Worm (Caenorhabditis elegans) whole organism, L3 larva: ENCODE results near the gene F13E9.12.

Experiments used
- ZK546.5 ChIP-seq: sonication (generic microtip); optimal IDR thresholded peaks from 2 replicates; lab custom pipeline; 2017; ENCODE audit warnings: missing biosample characterization, missing genetic modification characterization
- aly-2 ChIP-seq: fragments of 150-350 bp; optimal IDR thresholded peaks from 2 replicates; lab custom pipeline; 2014; ENCODE audit warnings: missing biosample characterization, missing genetic modification characterization
- ama-1 ChIP-seq: fragments of 150-350 bp; optimal IDR thresholded peaks from 2 replicates; lab custom pipeline; 2018
- ceh-16 ChIP-seq: sonication (generic microtip); optimal IDR thresholded peaks from 2 replicates; lab custom pipeline; 2017; ENCODE audit warnings: missing biosample characterization, missing genetic modification characterization
- ceh-28 ChIP-seq: fragments of 150-350 bp; optimal IDR thresholded peaks from 2 replicates; lab custom pipeline; 2014; ENCODE audit warnings: missing biosample characterization, missing genetic modification reagents, missing genetic modification characterization
- ceh-82 ChIP-seq: fragments of 150-350 bp; optimal IDR thresholded peaks from 2 replicates; lab custom pipeline; 2014; ENCODE audit warnings: missing biosample characterization, missing genetic modification characterization
- daf-12 ChIP-seq: fragments of 150-350 bp; optimal IDR thresholded peaks from 2 replicates; lab custom pipeline; 2014; ENCODE audit warnings: missing biosample characterization, missing genetic modification reagents, missing genetic modification characterization
- egl-27 ChIP-seq: sonication (generic microtip); optimal IDR thresholded peaks from 4 replicates; lab custom pipeline; 2017; ENCODE audit warnings: missing biosample characterization, missing genetic modification reagents, missing genetic modification characterization
- egl-5 ChIP-seq: fragments of 150-350 bp; optimal IDR thresholded peaks from 2 replicates; lab custom pipeline; 2017; ENCODE audit warnings: missing biosample characterization, missing genetic modification reagents, missing genetic modification characterization, inconsistent platforms
- elt-1 ChIP-seq: fragments of 150-350 bp; optimal IDR thresholded peaks from 2 replicates; lab custom pipeline; 2014; ENCODE audit warnings: missing biosample characterization, missing genetic modification characterization
- elt-2 ChIP-seq: sonication (generic microtip); optimal IDR thresholded peaks from 2 replicates; lab custom pipeline; 2016; ENCODE audit warnings: missing genetic modification reagents, mild to moderate bottlenecking, missing genetic modification characterization, missing compliant biosample characterization
- eor-1 ChIP-seq, 2 experiments: fragments of 150-350 bp; optimal IDR thresholded peaks; 2 replicates each; lab custom pipeline; 2014 to 2018; ENCODE audit warnings: missing biosample characterization in 2 of 2, missing genetic modification characterization in 2 of 2
- fkh-2 ChIP-seq: fragments of 150-350 bp; optimal IDR thresholded peaks from 2 replicates; lab custom pipeline; 2014; ENCODE audit warnings: missing biosample characterization, missing genetic modification reagents, missing genetic modification characterization
- fos-1 ChIP-seq: fragments of 150-350 bp; optimal IDR thresholded peaks from 2 replicates; lab custom pipeline; 2014; ENCODE audit warnings: missing biosample characterization, missing genetic modification characterization
- hmg-11 ChIP-seq: sonication (generic microtip); optimal IDR thresholded peaks from 2 replicates; lab custom pipeline; 2016; ENCODE audit warnings: missing genetic modification characterization, missing compliant biosample characterization
- jun-1 ChIP-seq: fragments of 150-350 bp; optimal IDR thresholded peaks from 2 replicates; lab custom pipeline; 2014; ENCODE audit warnings: missing biosample characterization, missing genetic modification reagents, missing genetic modification characterization
- lin-15B ChIP-seq: fragments of 150-350 bp; optimal IDR thresholded peaks from 2 replicates; lab custom pipeline; 2014; ENCODE audit warnings: missing biosample characterization, missing genetic modification characterization
- lin-39 ChIP-seq: fragments of 150-350 bp; optimal IDR thresholded peaks from 2 replicates; lab custom pipeline; 2018; ENCODE audit warnings: missing biosample characterization, missing genetic modification reagents, missing genetic modification characterization
- lsy-12 ChIP-seq: sonication (generic microtip); optimal IDR thresholded peaks from 2 replicates; lab custom pipeline; 2016; ENCODE audit warnings: mild to moderate bottlenecking, missing genetic modification characterization, missing compliant biosample characterization
- mdl-1 ChIP-seq: fragments of 150-350 bp; optimal IDR thresholded peaks from 2 replicates; lab custom pipeline; 2014; ENCODE audit warnings: missing biosample characterization, missing genetic modification characterization
- nfya-1 ChIP-seq: sonication (generic microtip); optimal IDR thresholded peaks from 2 replicates; lab custom pipeline; 2017; ENCODE audit warnings: missing genetic modification characterization, mild to moderate bottlenecking, missing compliant biosample characterization, antibody characterized with exemption, moderate library complexity; ENCODE audit not compliant: insufficient read depth
- nhr-12 ChIP-seq: fragments of 150-350 bp; optimal IDR thresholded peaks from 2 replicates; lab custom pipeline; 2014; ENCODE audit warnings: missing biosample characterization, missing genetic modification characterization
- nhr-23 ChIP-seq: fragments of 150-350 bp; optimal IDR thresholded peaks from 2 replicates; lab custom pipeline; 2014; ENCODE audit warnings: missing biosample characterization, missing genetic modification reagents, missing genetic modification characterization
- nhr-237 ChIP-seq: fragments of 150-350 bp; optimal IDR thresholded peaks from 2 replicates; lab custom pipeline; 2014; ENCODE audit warnings: missing biosample characterization, missing genetic modification characterization
- nhr-25 ChIP-seq: sonication (generic microtip); optimal IDR thresholded peaks from 2 replicates; lab custom pipeline; 2017; ENCODE audit warnings: missing biosample characterization, missing genetic modification characterization
- nhr-43 ChIP-seq: sonication (generic microtip); optimal IDR thresholded peaks from 2 replicates; lab custom pipeline; 2016; ENCODE audit warnings: mild to moderate bottlenecking, missing genetic modification characterization, missing compliant biosample characterization; ENCODE audit not compliant: poor library complexity, severe bottlenecking
- nhr-67 ChIP-seq: fragments of 150-350 bp; optimal IDR thresholded peaks from 2 replicates; lab custom pipeline; 2014; ENCODE audit warnings: missing biosample characterization, missing genetic modification characterization
- nhr-77 ChIP-seq: fragments of 150-350 bp; optimal IDR thresholded peaks from 2 replicates; lab custom pipeline; 2014; ENCODE audit warnings: missing biosample characterization, missing genetic modification characterization
- pha-4 ChIP-seq: fragments of 150-350 bp; optimal IDR thresholded peaks from 2 replicates; lab custom pipeline; 2014; ENCODE audit warnings: missing biosample characterization, missing genetic modification reagents, missing genetic modification characterization
- sea-2 ChIP-seq: fragments of 150-350 bp; sonication (generic microtip); optimal IDR thresholded peaks from 4 replicates; lab custom pipeline; 2014; ENCODE audit warnings: missing biosample characterization, missing genetic modification reagents, missing genetic modification characterization
- skn-1 ChIP-seq: fragments of 150-350 bp; optimal IDR thresholded peaks from 2 replicates; lab custom pipeline; 2014; ENCODE audit warnings: missing biosample characterization, missing genetic modification characterization
- snpc-4 ChIP-seq: fragments of 150-350 bp; optimal IDR thresholded peaks from 2 replicates; lab custom pipeline; 2014; ENCODE audit warnings: missing biosample characterization, missing genetic modification characterization
- tbx-2 ChIP-seq: sonication (generic microtip); optimal IDR thresholded peaks from 2 replicates; lab custom pipeline; 2016; ENCODE audit warnings: mild to moderate bottlenecking, missing genetic modification characterization, missing compliant biosample characterization
- unc-39 ChIP-seq: sonication (generic microtip); optimal IDR thresholded peaks from 4 replicates; lab custom pipeline; 2017; ENCODE audit warnings: missing biosample characterization, missing genetic modification characterization
- unc-62 ChIP-seq: fragments of 150-350 bp; sonication (generic microtip); optimal IDR thresholded peaks from 4 replicates; lab custom pipeline; 2014; ENCODE audit warnings: missing biosample characterization, missing genetic modification reagents, missing genetic modification characterization
- zag-1 ChIP-seq: fragments of 150-350 bp; optimal IDR thresholded peaks from 2 replicates; lab custom pipeline; 2014; ENCODE audit warnings: missing biosample characterization, missing genetic modification characterization
- ztf-11 ChIP-seq: fragments of 150-350 bp; optimal IDR thresholded peaks from 2 replicates; lab custom pipeline; 2014; ENCODE audit warnings: missing biosample characterization, missing genetic modification characterization
- ztf-4 ChIP-seq: fragments of 150-350 bp; optimal IDR thresholded peaks from 2 replicates; lab custom pipeline; 2014; ENCODE audit warnings: missing biosample characterization, missing genetic modification characterization

Gene F13E9.12

ce11 chrIV:10842705-10843364 is 31.6 kb downstream of the F13E9.12 start, which contains the start of gene T11G6.5:
Gene T11G6.5, minus strand, starts transcription at chrIV:10842755.
- peak; percentile 66 for TF ChIP-seq pha-4
- no peak for TF ChIP-seq nhr-237 (tag; lab: Kevin White, UChicago)
- no peak for TF ChIP-seq jun-1 (tag; lab: Kevin White, UChicago)
- no peak for TF ChIP-seq ceh-82
- no peak for TF ChIP-seq nhr-23 (tag; lab: Kevin White, UChicago)
- peak; percentile 3 for TF ChIP-seq elt-2 (tag; lab: Kevin White, UChicago)
- TF ChIP-seq nhr-12, result no peak
- no peak for TF ChIP-seq mdl-1 (tag; lab: Kevin White, UChicago)
- peak; percentile 67 for TF ChIP-seq nfya-1 (tag; lab: Kevin White, UChicago)
- peak; percentile 33 for TF ChIP-seq lin-15B (tag; lab: Kevin White, UChicago)
- no peak for TF ChIP-seq ceh-28 (tag; lab: Kevin White, UChicago)
- no peak for TF ChIP-seq sea-2
- TF ChIP-seq skn-1, result no peak
- TF ChIP-seq unc-62 (GFP tag; lab: Kevin White, UChicago), result no peak
- no peak for TF ChIP-seq ztf-11 (tag; lab: Kevin White, UChicago)
- TF ChIP-seq fkh-2 (tag; lab: Kevin White, UChicago), result no peak
- TF ChIP-seq daf-12 (tag; lab: Kevin White, UChicago), result no peak
- TF ChIP-seq nhr-25, result no peak
- no peak for TF ChIP-seq ZK546.5 (tag; lab: Kevin White, UChicago)
- TF ChIP-seq fos-1 (tag; lab: Kevin White, UChicago), result no peak
- TF ChIP-seq hmg-11 (tag; lab: Kevin White, UChicago), result peak; percentile 46
- TF ChIP-seq nhr-67, result no peak
- TF ChIP-seq egl-27 (tag; lab: Kevin White, UChicago), result no peak
- TF ChIP-seq nhr-43 (tag; lab: Kevin White, UChicago), result no peak
- no peak for TF ChIP-seq elt-1 (tag; lab: Kevin White, UChicago)
- TF ChIP-seq ceh-16 (tag; lab: Kevin White, UChicago), result no peak
- TF ChIP-seq snpc-4 (tag; lab: Kevin White, UChicago), result no peak
- TF ChIP-seq tbx-2 (tag; lab: Kevin White, UChicago), result no peak
- TF ChIP-seq egl-5, result no peak

ce11 chrIV:10842232-10842631 is 32.2 kb downstream of the F13E9.12 start:
- TF ChIP-seq nhr-237 (tag; lab: Kevin White, UChicago) (no peak), egl-27 (tag; lab: Kevin White, UChicago) (no peak), ztf-11 (tag; lab: Kevin White, UChicago) (no peak), tbx-2 (tag; lab: Kevin White, UChicago) (no peak), lin-39 (tag; lab: Kevin White, UChicago) (no peak), daf-12 (tag; lab: Kevin White, UChicago) (no peak), skn-1 (no peak), snpc-4 (tag; lab: Kevin White, UChicago) (no peak), unc-39 (tag; lab: Kevin White, UChicago) (no peak), nfya-1 (tag; lab: Kevin White, UChicago) (no peak), fos-1 (tag; lab: Kevin White, UChicago) (no peak), ztf-4 (tag; lab: Kevin White, UChicago) (no peak), lsy-12 (tag; lab: Kevin White, UChicago) (no peak)

- TF ChIP-seq hmg-11 (tag; lab: Kevin White, UChicago), result no peak
- no peak for TF ChIP-seq tbx-2 (tag; lab: Kevin White, UChicago)
- TF ChIP-seq ama-1 (lab: Kevin White, UChicago), result no peak
- no peak for TF ChIP-seq ceh-82
- no peak for TF ChIP-seq lin-39 (tag; lab: Kevin White, UChicago)
- no peak for TF ChIP-seq elt-1 (tag; lab: Kevin White, UChicago)
- TF ChIP-seq ztf-11 (tag; lab: Kevin White, UChicago), result no peak
- no peak for TF ChIP-seq nhr-43 (tag; lab: Kevin White, UChicago)
- TF ChIP-seq zag-1, result no peak
- TF ChIP-seq nhr-77 (tag; lab: Kevin White, UChicago), result no peak
- TF ChIP-seq aly-2 (tag; lab: Kevin White, UChicago), result no peak
- TF ChIP-seq fkh-2 (tag; lab: Kevin White, UChicago), result no peak
- no peak for TF ChIP-seq eor-1 (tag; optimal IDR thresholded peaks at IDR 0.05; lab: Kevin White, UChicago)
- TF ChIP-seq sea-2, result no peak
- TF ChIP-seq ztf-4 (tag; lab: Kevin White, UChicago), result no peak
- TF ChIP-seq, all 47 proteins: peak for 0
Measured at ce11 chrIV:10832148-10832547, 42.3 kb downstream of the F13E9.12 start, which contains the start of gene best-15. Gene best-15, minus strand, starts transcription at chrIV:10832248.
